Fruit fly (Drosophila melanogaster): Measurements from ENCODE around the gene CG5167.

dm6 chr3R:12435948-12436347, 29.6 kb downstream of the CG5167 start, which contains the start of gene Desat2:
- TF ChIP-seq Crg-1 (GFP tag; optimal IDR thresholded peaks at IDR 0.05) (no peak), Mnt (GFP tag; optimal IDR thresholded peaks at IDR 0.05) (no peak), pad (GFP tag; optimal IDR thresholded peaks at IDR 0.05) (no peak), CG12768 (GFP tag; optimal IDR thresholded peaks at IDR 0.05) (no peak), CG14711 (tag; optimal IDR thresholded peaks at IDR 0.05) (no peak), CG5204 (GFP tag; optimal IDR thresholded peaks at IDR 0.05) (no peak), cnc (optimal IDR thresholded peaks at IDR 0.05) (no peak), Clk (GFP tag; optimal IDR thresholded peaks at IDR 0.05) (no peak)

All from whole organism, adult.